Worm (Caenorhabditis elegans): ENCODE measurements around the gene papl-1.

The papl-1 gene

DNA sequence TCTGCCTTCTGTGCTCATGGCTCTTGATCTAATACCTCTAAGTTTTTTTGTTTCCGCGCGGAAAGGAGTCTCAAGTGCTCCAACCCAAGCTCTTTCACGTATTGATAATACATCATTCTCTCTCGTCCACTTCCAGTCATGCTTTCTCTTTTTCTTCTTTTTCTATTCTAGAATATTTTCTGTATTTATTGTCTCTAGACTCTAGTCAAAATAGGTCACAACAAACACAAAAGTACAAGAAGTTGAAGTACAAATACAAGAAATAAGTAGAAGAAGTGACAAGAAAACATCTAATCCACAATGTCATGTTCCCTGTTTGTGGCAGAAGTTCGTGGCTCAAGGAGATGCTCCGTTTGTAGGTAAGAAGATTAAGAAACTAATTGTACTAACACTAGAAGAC, 13.7 kb upstream of the papl-1 start, which contains the start of gene ZC455.1:
Gene ZC455.1 (plus strand): TSS at position 301 of the 400 bp plus-strand sequence.
- no peak for TF ChIP-seq C34F6.9 (tag; optimal IDR thresholded peaks at IDR 0.05)

- no peak for TF ChIP-seq unc-39 (tag; optimal IDR thresholded peaks at IDR 0.05)
Measured at ce11 chrV:12768946-12769345, 9.4 kb upstream of the papl-1 start, which contains the start of gene srt-43. TSS of gene srt-43 (plus strand) at chrV:12769246.

- peak; percentile 56 to 97 for TF ChIP-seq lsy-2 (tag; optimal IDR thresholded peaks at IDR 0.05)
- TF ChIP-seq peb-1 (tag; optimal IDR thresholded peaks at IDR 0.05) = no peak
- TF ChIP-seq nhr-129 (tag; optimal IDR thresholded peaks at IDR 0.05) = peak; percentile 76
- no peak for TF ChIP-seq gmeb-1 (tag; optimal IDR thresholded peaks at IDR 0.05)
- TF ChIP-seq crh-2 (tag; optimal IDR thresholded peaks at IDR 0.05) = peak; percentile 35
- no peak for TF ChIP-seq lin-13 (GFP tag; optimal IDR thresholded peaks at IDR 0.05)
- TF ChIP-seq unc-62 (GFP tag; optimal IDR thresholded peaks at IDR 0.05) = no peak
- TF ChIP-seq nhr-21 (tag; optimal IDR thresholded peaks at IDR 0.05) = no peak
- TF ChIP-seq nhr-6 (tag; optimal IDR thresholded peaks at IDR 0.05) = no peak
- TF ChIP-seq nhr-10 (tag; optimal IDR thresholded peaks at IDR 0.05) = no peak
- no peak for TF ChIP-seq alr-1 (tag; optimal IDR thresholded peaks at IDR 0.05)
- no peak for TF ChIP-seq skn-1 (tag; optimal IDR thresholded peaks at IDR 0.05)
- TF ChIP-seq C34F6.9 (tag; optimal IDR thresholded peaks at IDR 0.05) = peak; percentile 61
Measured at ce11 chrV:12763291-12763995, 3.9 kb upstream of the papl-1 start, which contains the start of the genes abcf-1 and scc-3. TSS of gene abcf-1 (minus strand) at chrV:12763375. TSS of gene scc-3 (plus strand) at chrV:12763945.

DNA sequence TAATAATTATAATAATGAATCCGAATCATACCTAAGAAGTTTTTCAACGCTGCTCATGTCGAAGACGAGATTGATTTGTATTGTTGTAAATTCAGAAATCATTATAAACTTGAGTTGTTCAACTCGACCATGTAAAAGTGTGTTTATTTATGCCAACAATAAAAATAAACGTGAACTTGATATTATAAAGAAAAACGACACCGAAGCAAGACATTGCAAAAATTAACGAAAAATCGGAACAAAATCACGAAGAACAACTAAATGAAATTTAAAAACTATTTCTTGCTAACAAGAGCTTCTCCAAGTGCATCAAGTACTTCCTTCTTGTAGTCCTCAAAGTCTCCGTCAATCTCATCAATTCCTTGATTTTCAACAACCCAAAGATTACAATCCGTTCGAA, 1.4 kb upstream of the papl-1 start, which contains the start of gene F18E2.15:
Gene F18E2.15 (minus strand): TSS at position 101 of the 400 bp plus-strand sequence.
- TF ChIP-seq lin-39 (tag; optimal IDR thresholded peaks at IDR 0.05) = no peak
- TF ChIP-seq nhr-237 (tag; optimal IDR thresholded peaks at IDR 0.05) = no peak
- no peak for TF ChIP-seq mbf-1 (tag; optimal IDR thresholded peaks at IDR 0.05)
- TF ChIP-seq sem-4 (tag; optimal IDR thresholded peaks at IDR 0.05) = no peak
- TF ChIP-seq ceh-82 (tag; optimal IDR thresholded peaks at IDR 0.05) = no peak
- TF ChIP-seq nhr-77 (tag; optimal IDR thresholded peaks at IDR 0.05) = no peak
- no peak for TF ChIP-seq gmeb-1 (tag; optimal IDR thresholded peaks at IDR 0.05)
- TF ChIP-seq unc-62 (GFP tag; optimal IDR thresholded peaks at IDR 0.05) = no peak
- no peak for TF ChIP-seq ama-1 (optimal IDR thresholded peaks at IDR 0.05)
- TF ChIP-seq ztf-1 (GFP tag; conservative IDR thresholded peaks at IDR 0.05) = no peak
- TF ChIP-seq snpc-4 (tag; optimal IDR thresholded peaks at IDR 0.05) = no peak
- TF ChIP-seq ztf-4 (tag; optimal IDR thresholded peaks at IDR 0.05) = no peak
- TF ChIP-seq F13H6.1 (tag; optimal IDR thresholded peaks at IDR 0.05) = no peak
- TF ChIP-seq mab-5 (tag; optimal IDR thresholded peaks at IDR 0.05) = no peak
- TF ChIP-seq R02D3.7 (tag; optimal IDR thresholded peaks at IDR 0.05) = no peak
- no peak for TF ChIP-seq elt-1 (tag; optimal IDR thresholded peaks at IDR 0.05)
- no peak for TF ChIP-seq elt-3 (tag; optimal IDR thresholded peaks at IDR 0.05)
- TF ChIP-seq fos-1 (tag; optimal IDR thresholded peaks at IDR 0.05) = no peak

DNA sequence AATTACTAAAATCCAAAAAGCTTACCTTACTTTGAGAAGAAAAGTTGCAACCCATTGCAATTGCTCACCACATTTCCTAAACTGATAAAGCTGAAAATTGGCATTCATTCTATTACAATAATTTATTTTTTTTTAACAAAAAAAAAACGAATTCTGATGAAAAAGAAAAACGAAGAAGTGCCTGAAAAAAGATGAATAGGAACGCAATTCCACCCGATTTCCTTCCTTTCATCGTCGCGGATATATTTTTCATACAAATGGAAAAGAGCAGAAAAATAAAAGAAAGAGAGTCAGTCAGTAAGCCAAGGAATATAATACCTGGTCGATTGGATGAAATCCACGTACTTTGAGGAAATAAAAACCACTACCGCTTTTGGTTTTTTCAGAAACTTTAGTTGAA, 4.7 kb downstream of the papl-1 start, which contains the start of gene gpa-13:
Gene gpa-13 (minus strand): TSS at position 101 of the 400 bp plus-strand sequence.
- TF ChIP-seq F13H6.1 (tag; optimal IDR thresholded peaks at IDR 0.05) = no peak
- TF ChIP-seq ztf-4 (tag; optimal IDR thresholded peaks at IDR 0.05) = no peak
- TF ChIP-seq unc-39 (tag; optimal IDR thresholded peaks at IDR 0.05) = no peak
- TF ChIP-seq sem-4 (tag; optimal IDR thresholded peaks at IDR 0.05) = no peak
- no peak for TF ChIP-seq lsy-2 (tag; optimal IDR thresholded peaks at IDR 0.05)
- no peak for TF ChIP-seq alr-1 (tag; optimal IDR thresholded peaks at IDR 0.05)
- no peak for TF ChIP-seq peb-1 (tag; optimal IDR thresholded peaks at IDR 0.05)
- no peak for TF ChIP-seq nhr-11 (tag; optimal IDR thresholded peaks at IDR 0.05)
- no peak for TF ChIP-seq skn-1 (tag; optimal IDR thresholded peaks at IDR 0.05)
- no peak for TF ChIP-seq mdl-1 (tag; optimal IDR thresholded peaks at IDR 0.05)
- TF ChIP-seq mbf-1 (tag; optimal IDR thresholded peaks at IDR 0.05) = no peak
- TF ChIP-seq ceh-82 (tag; optimal IDR thresholded peaks at IDR 0.05) = no peak
- TF ChIP-seq unc-62 (GFP tag; optimal IDR thresholded peaks at IDR 0.05) = no peak
- TF ChIP-seq nhr-6 (tag; optimal IDR thresholded peaks at IDR 0.05) = no peak
- TF ChIP-seq snpc-4 (tag; optimal IDR thresholded peaks at IDR 0.05) = no peak
- TF ChIP-seq Y55F3AM.14 (GFP tag; optimal IDR thresholded peaks at IDR 0.05) = no peak
- TF ChIP-seq mab-5 (tag; optimal IDR thresholded peaks at IDR 0.05) = no peak
- no peak for TF ChIP-seq ztf-11 (tag; optimal IDR thresholded peaks at IDR 0.05)
